Fruit fly (Drosophila melanogaster) S2 (cell line): ENCODE data around the gene CG9389.

Source experiments
- CG8478 ChIP-seq: fragments of >200 bp; optimal IDR thresholded peaks from 2 replicates; lab custom pipeline; 2018
- CTCF ChIP-seq, 2 experiments: fragments of >200 bp; optimal IDR thresholded peaks; 2 replicates each; lab custom pipeline; 2018

dm6 chr3L:21219160-21219559, 51.2 kb downstream of the CG9389 start:
- TF ChIP-seq CTCF (optimal IDR thresholded peaks at IDR 0.05; lab: Kevin White, UChicago) (no peak), CG8478 (no peak)
